Worm (Caenorhabditis elegans) whole organism, L2 larva: ENCODE results near the gene tbc-9.

ENCODE experiments used
- F13H6.1 ChIP-seq: sonication (generic microtip); optimal IDR thresholded peaks from 2 replicates; lab custom pipeline; 2016; ENCODE audit warnings: missing genetic modification characterization, missing compliant biosample characterization
- egl-27 ChIP-seq: sonication (generic microtip); optimal IDR thresholded peaks from 3 replicates; lab custom pipeline; 2017; ENCODE audit warnings: missing biosample characterization, missing genetic modification reagents, missing genetic modification characterization
- elt-1 ChIP-seq: fragments of 150-350 bp; optimal IDR thresholded peaks from 2 replicates; lab custom pipeline; 2014; ENCODE audit warnings: missing biosample characterization, missing genetic modification characterization
- elt-3 ChIP-seq: sonication (generic microtip); optimal IDR thresholded peaks from 2 replicates; lab custom pipeline; 2017; ENCODE audit warnings: missing biosample characterization, missing genetic modification characterization
- lin-39 ChIP-seq: fragments of 150-350 bp; optimal IDR thresholded peaks from 2 replicates; lab custom pipeline; 2014; ENCODE audit warnings: missing biosample characterization, missing genetic modification reagents, missing genetic modification characterization
- skn-1 ChIP-seq: sonication (generic microtip); optimal IDR thresholded peaks from 2 replicates; lab custom pipeline; 2017; ENCODE audit warnings: missing biosample characterization, missing genetic modification characterization
- sma-3 ChIP-seq: sonication (generic microtip); optimal IDR thresholded peaks from 2 replicates; lab custom pipeline; 2016; ENCODE audit warnings: missing genetic modification reagents, missing genetic modification characterization, missing compliant biosample characterization
- unc-62 ChIP-seq: fragments of 150-350 bp; optimal IDR thresholded peaks from 2 replicates; lab custom pipeline; 2014; ENCODE audit warnings: missing biosample characterization, missing genetic modification reagents, missing genetic modification characterization

- no peak for TF ChIP-seq sma-3 (GFP tag; lab: Kevin White, UChicago)
- no peak for TF ChIP-seq unc-62 (GFP tag; lab: Kevin White, UChicago)
- TF ChIP-seq elt-1 (tag; lab: Kevin White, UChicago), result no peak
- no peak for TF ChIP-seq lin-39
- TF ChIP-seq egl-27 (tag; lab: Kevin White, UChicago), result no peak
- no peak for TF ChIP-seq skn-1
- no peak for TF ChIP-seq elt-3
- TF ChIP-seq F13H6.1 (tag; lab: Kevin White, UChicago), result no peak
Observed at ce11 chrIV:13456893-13457292, 45.8 kb downstream of the tbc-9 start.
